Worm (Caenorhabditis elegans): ENCODE results near the gene F08B12.11.

ce11 chrX:11368845-11369244, 16.0 kb upstream of the F08B12.11 start:
- TF ChIP-seq sox-4 (tag; optimal IDR thresholded peaks at IDR 0.05) (no peak), ceh-19 (GFP tag; optimal IDR thresholded peaks at IDR 0.05) (no peak), hlh-15 (tag; optimal IDR thresholded peaks at IDR 0.05) (no peak), unc-42 (tag; optimal IDR thresholded peaks at IDR 0.05) (peak; percentile 54), ama-1 (optimal IDR thresholded peaks at IDR 0.05) (no peak), elt-2 (tag; optimal IDR thresholded peaks at IDR 0.05) (no peak), ceh-31 (tag; optimal IDR thresholded peaks at IDR 0.05) (no peak), ceh-45 (GFP tag; IDR thresholded peaks at IDR 0.05) (no peak), fkh-10 (GFP tag; optimal IDR thresholded peaks at IDR 0.05) (no peak), hlh-8 (tag; optimal IDR thresholded peaks at IDR 0.05) (no peak)
